Worm (Caenorhabditis elegans): ENCODE data around the gene vab-7.

vab-7 gene

ce11 chrIII:10953160-10953559, 33.0 kb downstream of the vab-7 start, which contains the start of gene zig-5:
Gene zig-5, minus strand, starts transcription at chrIII:10953508.
- TF ChIP-seq Y75B8A.6 (GFP tag; IDR thresholded peaks at IDR 0.05): no peak
- TF ChIP-seq ceh-28 (tag; optimal IDR thresholded peaks at IDR 0.05): peak; percentile 81

DNA sequence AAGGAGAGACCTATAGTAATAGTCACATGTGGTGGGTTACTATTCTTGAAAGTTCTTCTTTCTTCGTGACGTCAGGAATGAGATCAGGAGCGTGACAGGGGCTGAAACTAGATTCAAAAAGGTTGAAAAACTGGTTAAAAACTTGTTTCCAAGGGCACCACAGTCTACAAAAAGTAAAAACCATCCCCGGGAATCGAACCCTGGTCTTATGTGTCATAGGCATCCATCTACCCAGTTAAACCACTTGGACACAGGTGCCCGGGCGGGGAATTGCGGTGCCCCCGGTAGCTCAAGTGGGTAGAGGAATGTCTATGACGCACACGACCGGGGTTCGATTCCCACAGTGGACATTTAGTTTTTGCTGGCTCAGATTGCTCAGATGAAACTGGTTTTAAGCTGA, 37.1 kb downstream of the vab-7 start:
- TF ChIP-seq aha-1 (tag): peak; percentile 94
- TF ChIP-seq php-3 (GFP tag; IDR thresholded peaks at IDR 0.05): no peak
- 0 out of 2 replicates have a peak, but pooled peaks have one; percentile 15 for TF ChIP-seq lin-38 (GFP tag; IDR thresholded peaks at IDR 0.05)

DNA sequence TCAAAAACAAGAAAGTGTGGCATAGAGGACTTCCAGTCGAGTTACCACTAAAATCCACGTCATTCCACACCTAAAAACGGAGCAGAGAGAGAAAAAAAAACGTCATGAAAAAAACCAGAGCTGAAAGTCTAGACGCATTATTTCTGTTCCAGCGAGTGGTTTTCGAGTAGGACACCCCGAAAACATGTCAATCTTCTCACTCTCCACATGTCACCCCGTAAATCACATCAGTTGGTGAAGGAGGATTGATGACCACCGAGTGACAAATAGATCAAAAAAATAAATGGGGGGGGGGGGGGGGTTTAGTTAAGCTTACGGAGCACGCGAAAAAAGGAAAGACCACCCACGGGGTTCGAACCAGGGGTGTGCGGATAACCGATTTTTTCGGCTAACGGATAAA, 37.6 kb downstream of the vab-7 start:
- TF ChIP-seq unc-62 (GFP tag; optimal IDR thresholded peaks at IDR 0.05 in 1 of 2) (peak in 1 of 2 experiments; percentile 93), unc-62 (tag; optimal IDR thresholded peaks at IDR 0.05) (no peak), dpl-1 (GFP tag; optimal IDR thresholded peaks at IDR 0.05) (no peak), madf-5 (GFP tag; IDR thresholded peaks at IDR 0.05) (no peak)

DNA sequence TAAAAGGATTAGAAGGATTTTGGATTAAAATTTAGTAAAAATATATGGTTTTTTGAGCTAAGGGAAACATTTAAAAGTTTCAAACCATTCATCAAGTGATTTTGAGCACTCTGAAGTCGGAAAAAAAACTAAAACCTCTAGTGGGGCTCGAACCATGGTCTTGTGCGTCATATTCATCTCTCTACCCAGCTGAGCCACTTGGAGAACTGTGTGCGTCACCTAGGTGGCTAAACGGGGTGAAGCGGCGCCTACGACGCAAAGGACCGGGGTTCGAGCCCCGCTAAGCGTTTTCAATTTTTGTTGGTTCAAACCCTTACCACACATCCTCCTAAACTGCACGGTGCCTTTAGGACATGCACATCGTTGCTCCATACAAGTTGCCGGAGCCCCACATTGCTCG, 40.2 kb downstream of the vab-7 start:
- TF ChIP-seq nhr-76 (tag; optimal IDR thresholded peaks at IDR 0.05): no peak
- TF ChIP-seq tra-1 (GFP tag; IDR thresholded peaks at IDR 0.05): no peak
- no peak for TF ChIP-seq set-16 (GFP tag; IDR thresholded peaks at IDR 0.05)

- TF ChIP-seq ZK546.5 (tag; optimal IDR thresholded peaks at IDR 0.05): no peak
- peak; percentile 40; the same call in 1 of the 2 replicates for TF ChIP-seq set-16 (GFP tag; IDR thresholded peaks at IDR 0.05)
- TF ChIP-seq daf-8 (GFP tag; IDR thresholded peaks at IDR 0.05): no peak
- 0 out of 2 replicates have a peak, but pooled peaks have one; percentile 44 for TF ChIP-seq saeg-2 (GFP tag; IDR thresholded peaks at IDR 0.05)
These were observed 42.8 kb downstream of the vab-7 start for ce11 chrIII:10962910-10963309.

DNA sequence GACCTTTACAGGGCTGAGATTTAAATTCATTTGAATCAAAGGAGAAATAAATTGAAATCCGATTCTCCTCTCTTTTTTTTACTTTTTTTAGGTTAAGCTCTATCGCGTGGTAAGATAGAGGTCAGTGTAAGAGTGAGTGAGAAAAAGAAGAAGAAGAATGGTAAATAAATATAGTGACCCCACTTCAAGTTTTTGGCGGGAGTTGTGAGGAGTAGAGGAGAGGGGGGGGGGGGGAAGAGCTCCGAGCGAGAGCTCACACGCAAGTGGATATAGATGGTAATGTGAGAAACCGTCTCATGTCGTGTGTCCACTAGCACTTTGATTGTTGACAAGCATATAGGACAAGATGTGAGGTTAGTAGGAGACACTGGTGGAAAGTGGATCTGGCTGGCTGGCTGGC, 46.9 kb downstream of the vab-7 start, which contains the start of gene W05B2.2:
Gene W05B2.2, minus strand, starts transcription at position 101 of the 400 bp plus-strand sequence.
- TF ChIP-seq mdt-29 (GFP tag; IDR thresholded peaks at IDR 0.05) (no peak), Y5F2A.4 (GFP tag; optimal IDR thresholded peaks at IDR 0.05) (no peak), daf-12 (tag; optimal IDR thresholded peaks at IDR 0.05) (no peak)

- TF ChIP-seq daf-12 (tag; optimal IDR thresholded peaks at IDR 0.05): no peak
- TF ChIP-seq aly-2 (tag; optimal IDR thresholded peaks at IDR 0.05): no peak
- TF ChIP-seq ztf-7 (tag; optimal IDR thresholded peaks at IDR 0.05): no peak
- no peak for TF ChIP-seq nhr-42 (GFP tag; IDR thresholded peaks at IDR 0.05)
- no peak for TF ChIP-seq hmg-1.1 (GFP tag; IDR thresholded peaks at IDR 0.05)
- TF ChIP-seq lim-7 (GFP tag; IDR thresholded peaks at IDR 0.05): no peak
- no peak for TF ChIP-seq attf-4 (tag; optimal IDR thresholded peaks at IDR 0.05)
- TF ChIP-seq D1046.2 (GFP tag; IDR thresholded peaks at IDR 0.05): no peak
- TF ChIP-seq ceh-28 (tag; optimal IDR thresholded peaks at IDR 0.05): no peak
- no peak for TF ChIP-seq madf-9 (GFP tag; conservative IDR thresholded peaks at IDR 0.05)
- TF ChIP-seq F44E2.7 (GFP tag; IDR thresholded peaks at IDR 0.05): no peak
- TF ChIP-seq lin-13 (GFP tag; optimal IDR thresholded peaks at IDR 0.05): no peak
- no peak for TF ChIP-seq lin-39 (tag; optimal IDR thresholded peaks at IDR 0.05)
- no peak for TF ChIP-seq fos-1 (tag; optimal IDR thresholded peaks at IDR 0.05)
- no peak for TF ChIP-seq spr-3 (GFP tag; optimal IDR thresholded peaks at IDR 0.05)
- no peak for TF ChIP-seq dmd-9 (GFP tag; IDR thresholded peaks at IDR 0.05)
- no peak for TF ChIP-seq dpl-1 (GFP tag; optimal IDR thresholded peaks at IDR 0.05)
- TF ChIP-seq Y105C5A.15 (GFP tag; IDR thresholded peaks at IDR 0.05): no peak
- no peak for TF ChIP-seq aha-1 (tag)
- TF ChIP-seq unc-62 (GFP tag; optimal IDR thresholded peaks at IDR 0.05 in 1 of 2): no peak
- TF ChIP-seq unc-62 (tag; optimal IDR thresholded peaks at IDR 0.05): no peak
These were observed 49.5 kb downstream of the vab-7 start, which contains the start of gene dhc-4 for ce11 chrIII:10969644-10970043. Gene dhc-4, plus strand, starts transcription at chrIII:10969944.
